Worm (Caenorhabditis elegans) whole organism, L2 larva: ENCODE results near the gene F32D8.15.

Source experiments
- C34F6.9 ChIP-seq: fragments of 150-350 bp; optimal IDR thresholded peaks from 2 replicates; lab custom pipeline; 2014; ENCODE audit warnings: missing biosample characterization, missing genetic modification characterization
- F13H6.1 ChIP-seq: sonication (generic microtip); optimal IDR thresholded peaks from 2 replicates; lab custom pipeline; 2016; ENCODE audit warnings: missing genetic modification characterization, missing compliant biosample characterization
- R02D3.7 ChIP-seq: fragments of 150-350 bp; optimal IDR thresholded peaks from 2 replicates; lab custom pipeline; 2014; ENCODE audit warnings: missing biosample characterization, missing genetic modification characterization
- Y55F3AM.14 ChIP-seq: fragments of 200-800 bp; sonication (Bioruptor generic); optimal IDR thresholded peaks from 2 replicates; lab custom pipeline; 2018; ENCODE audit warnings: mild to moderate bottlenecking, missing genetic modification characterization, missing compliant biosample characterization
- ZK546.5 ChIP-seq: sonication (generic microtip); optimal IDR thresholded peaks from 2 replicates; lab custom pipeline; 2017; ENCODE audit warnings: missing biosample characterization, missing genetic modification characterization
- alr-1 ChIP-seq: fragments of 150-350 bp; optimal IDR thresholded peaks from 2 replicates; lab custom pipeline; 2014; ENCODE audit warnings: missing biosample characterization, missing genetic modification characterization
- aly-2 ChIP-seq: fragments of 150-350 bp; optimal IDR thresholded peaks from 2 replicates; lab custom pipeline; 2014; ENCODE audit warnings: missing biosample characterization, missing genetic modification characterization
- ama-1 ChIP-seq: fragments of 150-350 bp; optimal IDR thresholded peaks from 2 replicates; lab custom pipeline; 2018; ENCODE audit warnings: inconsistent platforms
- blmp-1 ChIP-seq: sonication (generic microtip); optimal IDR thresholded peaks from 2 replicates; lab custom pipeline; 2017; ENCODE audit warnings: missing genetic modification characterization, mild to moderate bottlenecking, missing compliant biosample characterization, antibody characterized with exemption, moderate library complexity; ENCODE audit not compliant: insufficient read depth
- ceh-16 ChIP-seq: fragments of 150-350 bp; optimal IDR thresholded peaks from 2 replicates; lab custom pipeline; 2014; ENCODE audit warnings: missing biosample characterization, missing genetic modification characterization
- ceh-82 ChIP-seq: fragments of 150-350 bp; optimal IDR thresholded peaks from 2 replicates; lab custom pipeline; 2014; ENCODE audit warnings: missing biosample characterization, missing genetic modification characterization
- crh-2 ChIP-seq: sonication (generic microtip); optimal IDR thresholded peaks from 2 replicates; lab custom pipeline; 2017; ENCODE audit warnings: missing biosample characterization, missing genetic modification characterization
- dmd-4 ChIP-seq: sonication (generic microtip); optimal IDR thresholded peaks from 2 replicates; lab custom pipeline; 2017; ENCODE audit warnings: missing biosample characterization, missing genetic modification characterization
- egl-27 ChIP-seq: sonication (generic microtip); optimal IDR thresholded peaks from 3 replicates; lab custom pipeline; 2017; ENCODE audit warnings: missing biosample characterization, missing genetic modification reagents, missing genetic modification characterization
- elt-1 ChIP-seq: fragments of 150-350 bp; optimal IDR thresholded peaks from 2 replicates; lab custom pipeline; 2014; ENCODE audit warnings: missing biosample characterization, missing genetic modification characterization
- elt-3 ChIP-seq: sonication (generic microtip); optimal IDR thresholded peaks from 2 replicates; lab custom pipeline; 2017; ENCODE audit warnings: missing biosample characterization, missing genetic modification characterization
- fos-1 ChIP-seq: fragments of 150-350 bp; optimal IDR thresholded peaks from 2 replicates; lab custom pipeline; 2014; ENCODE audit warnings: missing biosample characterization, missing genetic modification characterization
- gmeb-1 ChIP-seq: fragments of 150-350 bp; optimal IDR thresholded peaks from 2 replicates; lab custom pipeline; 2014; ENCODE audit warnings: missing biosample characterization, missing genetic modification characterization
- lin-11 ChIP-seq: fragments of 150-350 bp; sonication (generic microtip); optimal IDR thresholded peaks from 2 replicates; lab custom pipeline; 2014; ENCODE audit warnings: missing biosample characterization, missing genetic modification characterization, inconsistent platforms, mixed read lengths
- lin-13 ChIP-seq: fragments of 150-350 bp; optimal IDR thresholded peaks from 2 replicates; lab custom pipeline; 2014; ENCODE audit warnings: missing biosample characterization, missing genetic modification reagents, missing genetic modification characterization
- lin-39 ChIP-seq: fragments of 150-350 bp; optimal IDR thresholded peaks from 2 replicates; lab custom pipeline; 2014; ENCODE audit warnings: missing biosample characterization, missing genetic modification reagents, missing genetic modification characterization
- lsy-2 ChIP-seq, 2 experiments: fragments of 150-350 bp in 1 of 2; sonication (generic microtip) in 1 of 2; optimal IDR thresholded peaks; 2 replicates each; lab custom pipeline; 2014 to 2017; ENCODE audit warnings: missing biosample characterization in 2 of 2, missing genetic modification characterization in 2 of 2
- mab-5 ChIP-seq: fragments of 150-350 bp; optimal IDR thresholded peaks from 2 replicates; lab custom pipeline; 2014; ENCODE audit warnings: missing biosample characterization, missing genetic modification characterization
- mbf-1 ChIP-seq: sonication (generic microtip); optimal IDR thresholded peaks from 2 replicates; lab custom pipeline; 2017; ENCODE audit warnings: missing biosample characterization, missing genetic modification characterization
- mdl-1 ChIP-seq, 2 experiments: fragments of 150-350 bp in 1 of 2; sonication (generic microtip) in 1 of 2; optimal IDR thresholded peaks; 2 replicates each; lab custom pipeline; 2017; ENCODE audit warnings: missing biosample characterization in 2 of 2, missing genetic modification characterization in 2 of 2
- nhr-11 ChIP-seq: fragments of 150-350 bp; optimal IDR thresholded peaks from 2 replicates; lab custom pipeline; 2014; ENCODE audit warnings: missing biosample characterization, missing genetic modification characterization
- nhr-12 ChIP-seq: fragments of 150-350 bp; optimal IDR thresholded peaks from 2 replicates; lab custom pipeline; 2014; ENCODE audit warnings: missing biosample characterization, missing genetic modification characterization
- nhr-129 ChIP-seq: fragments of 150-350 bp; optimal IDR thresholded peaks from 2 replicates; lab custom pipeline; 2014; ENCODE audit warnings: missing biosample characterization, missing genetic modification characterization
- nhr-21 ChIP-seq: fragments of 150-350 bp; optimal IDR thresholded peaks from 2 replicates; lab custom pipeline; 2014; ENCODE audit warnings: missing biosample characterization, missing genetic modification characterization
- nhr-23 ChIP-seq: fragments of 150-350 bp; optimal IDR thresholded peaks from 2 replicates; lab custom pipeline; 2014; ENCODE audit warnings: missing biosample characterization, missing genetic modification reagents, missing genetic modification characterization
- nhr-237 ChIP-seq: fragments of 150-350 bp; optimal IDR thresholded peaks from 2 replicates; lab custom pipeline; 2014; ENCODE audit warnings: missing biosample characterization, missing genetic modification characterization
- nhr-77 ChIP-seq: fragments of 150-350 bp; optimal IDR thresholded peaks from 2 replicates; lab custom pipeline; 2014; ENCODE audit warnings: missing biosample characterization, missing genetic modification characterization
- peb-1 ChIP-seq: fragments of 150-350 bp; optimal IDR thresholded peaks from 2 replicates; lab custom pipeline; 2014; ENCODE audit warnings: missing biosample characterization, missing genetic modification characterization
- sem-4 ChIP-seq: fragments of 150-350 bp; optimal IDR thresholded peaks from 2 replicates; lab custom pipeline; 2014; ENCODE audit warnings: missing biosample characterization, missing genetic modification reagents, missing genetic modification characterization
- skn-1 ChIP-seq: sonication (generic microtip); optimal IDR thresholded peaks from 2 replicates; lab custom pipeline; 2017; ENCODE audit warnings: missing biosample characterization, missing genetic modification characterization
- sma-3 ChIP-seq: sonication (generic microtip); optimal IDR thresholded peaks from 2 replicates; lab custom pipeline; 2016; ENCODE audit warnings: missing genetic modification reagents, missing genetic modification characterization, missing compliant biosample characterization
- sma-9 ChIP-seq, 2 experiments: fragments of 150-350 bp in 1 of 2; sonication (generic microtip) in 1 of 2; optimal IDR thresholded peaks; 2 replicates each; lab custom pipeline; 2014 to 2016; ENCODE audit warnings: missing genetic modification characterization in 2 of 2, mild to moderate bottlenecking in 1 of 2, missing biosample characterization in 1 of 2, missing compliant biosample characterization in 1 of 2, missing genetic modification reagents in 1 of 2, moderate library complexity in 1 of 2
- unc-39 ChIP-seq: fragments of 150-350 bp; optimal IDR thresholded peaks from 2 replicates; lab custom pipeline; 2014; ENCODE audit warnings: missing biosample characterization, missing genetic modification characterization
- unc-55 ChIP-seq: fragments of 150-350 bp; sonication (generic microtip); optimal IDR thresholded peaks from 3 replicates; lab custom pipeline; 2014; ENCODE audit warnings: missing biosample characterization, missing genetic modification reagents, missing genetic modification characterization
- unc-62 ChIP-seq: fragments of 150-350 bp; optimal IDR thresholded peaks from 2 replicates; lab custom pipeline; 2014; ENCODE audit warnings: missing biosample characterization, missing genetic modification reagents, missing genetic modification characterization
- zag-1 ChIP-seq: fragments of 150-350 bp; optimal IDR thresholded peaks from 2 replicates; lab custom pipeline; 2014; ENCODE audit warnings: missing biosample characterization, missing genetic modification characterization
- ztf-1 ChIP-seq: fragments of 200-800 bp; sonication (Bioruptor generic); conservative IDR thresholded peaks from 2 replicates; pipeline ENCODE4 v1.3.6; 2022; ENCODE audit warnings: missing genetic modification characterization, missing compliant biosample characterization
- ztf-4 ChIP-seq: fragments of 150-350 bp; optimal IDR thresholded peaks from 2 replicates; lab custom pipeline; 2014; ENCODE audit warnings: missing biosample characterization, missing genetic modification characterization

Gene F32D8.15

ce11 chrV:10903748-10904147, at the start of gene F32D8.15:
Gene F32D8.15 (plus strand): TSS chrV:10904048.
- TF ChIP-seq nhr-11 (no peak), gmeb-1 (no peak), crh-2 (tag; lab: Kevin White, UChicago) (no peak), ceh-16 (tag; lab: Kevin White, UChicago) (no peak), ztf-1 (GFP tag; lab: Robert Waterston, UW) (no peak), nhr-12 (no peak), elt-1 (tag; lab: Kevin White, UChicago) (no peak), mab-5 (no peak), zag-1 (tag; lab: Kevin White, UChicago) (no peak), fos-1 (tag; lab: Kevin White, UChicago) (no peak), ama-1 (lab: Kevin White, UChicago) (no peak), nhr-129 (tag; lab: Kevin White, UChicago) (no peak), unc-55 (GFP tag; lab: Kevin White, UChicago) (no peak), unc-39 (no peak), R02D3.7 (tag; lab: Kevin White, UChicago) (no peak), mbf-1 (tag; lab: Kevin White, UChicago) (no peak), sem-4 (tag; lab: Kevin White, UChicago) (no peak), aly-2 (no peak)

ce11 chrV:10854197-10854596, 49.7 kb upstream of the F32D8.15 start:
- TF ChIP-seq elt-1 (tag; lab: Kevin White, UChicago) (no peak), mab-5 (no peak), C34F6.9 (tag; lab: Kevin White, UChicago) (no peak), alr-1 (tag; lab: Kevin White, UChicago) (no peak), fos-1 (tag; lab: Kevin White, UChicago) (no peak)

DNA sequence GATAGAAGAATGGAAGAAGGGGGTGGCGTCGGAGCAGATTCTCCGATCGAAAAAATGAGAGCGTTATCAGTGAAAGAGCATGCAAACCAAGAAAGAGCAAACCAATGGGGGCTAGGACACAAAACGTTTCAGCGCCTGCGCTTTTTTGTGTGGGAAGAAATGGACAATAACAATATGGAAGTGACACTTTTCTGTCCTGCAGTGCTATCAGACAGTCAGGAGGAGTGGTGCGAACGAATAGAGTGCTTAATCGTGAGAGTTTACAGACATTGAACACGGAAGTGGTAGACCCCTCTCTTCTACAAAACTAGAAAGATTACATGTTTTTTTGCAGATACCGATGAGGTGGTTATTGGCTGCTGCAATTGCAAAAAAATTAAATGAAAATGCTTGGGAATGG, 48.5 kb upstream of the F32D8.15 start:
- TF ChIP-seq elt-3 (tag; lab: Kevin White, UChicago) (no peak), mdl-1 (tag; optimal IDR thresholded peaks at IDR 0.05; lab: Kevin White, UChicago) (no peak), crh-2 (tag; lab: Kevin White, UChicago) (peak; percentile 21), nhr-23 (no peak), skn-1 (tag; lab: Kevin White, UChicago) (no peak), ceh-16 (tag; lab: Kevin White, UChicago) (no peak), sem-4 (tag; lab: Kevin White, UChicago) (no peak), sma-9 (GFP tag; optimal IDR thresholded peaks at IDR 0.05; lab: Kevin White, UChicago) (peak; percentile 80), sma-9 (tag; optimal IDR thresholded peaks at IDR 0.05; lab: Kevin White, UChicago) (no peak), blmp-1 (no peak), alr-1 (tag; lab: Kevin White, UChicago) (no peak), gmeb-1 (no peak), nhr-12 (no peak), nhr-129 (tag; lab: Kevin White, UChicago) (peak; percentile 15), aly-2 (no peak), dmd-4 (tag; lab: Kevin White, UChicago) (no peak), fos-1 (tag; lab: Kevin White, UChicago) (peak; percentile 78), nhr-77 (no peak)

ce11 chrV:10856901-10857637, 46.8 kb upstream of the F32D8.15 start:
- TF ChIP-seq lin-13 (GFP tag; lab: Kevin White, UChicago) (no peak), nhr-21 (tag; lab: Kevin White, UChicago) (no peak), ZK546.5 (tag; lab: Kevin White, UChicago) (no peak), ztf-4 (tag; lab: Kevin White, UChicago) (no peak), peb-1 (tag; lab: Kevin White, UChicago) (no peak), nhr-23 (no peak), F13H6.1 (tag; lab: Kevin White, UChicago) (peak; percentile 52), nhr-237 (no peak), lin-39 (tag; lab: Kevin White, UChicago) (no peak), aly-2 (no peak), blmp-1 (peak; percentile 15), ceh-16 (tag; lab: Kevin White, UChicago) (no peak), R02D3.7 (tag; lab: Kevin White, UChicago) (no peak), nhr-12 (no peak), egl-27 (tag; lab: Kevin White, UChicago) (peak; percentile 4), Y55F3AM.14 (GFP tag; lab: Kevin White, UChicago) (peak; percentile 82), elt-1 (tag; lab: Kevin White, UChicago) (no peak), mab-5 (no peak), dmd-4 (tag; lab: Kevin White, UChicago) (no peak), mbf-1 (tag; lab: Kevin White, UChicago) (no peak), sma-3 (GFP tag; lab: Kevin White, UChicago) (peak; percentile 16), nhr-129 (tag; lab: Kevin White, UChicago) (peak; percentile 78), lsy-2 (tag; optimal IDR thresholded peaks at IDR 0.05; lab: Kevin White, UChicago) (peak in 1 of 2 experiments; percentile 21), nhr-11 (no peak), unc-62 (GFP tag; lab: Kevin White, UChicago) (no peak), lin-11 (no peak), ama-1 (lab: Kevin White, UChicago) (no peak), ceh-82 (tag; lab: Kevin White, UChicago) (no peak), sma-9 (GFP tag; optimal IDR thresholded peaks at IDR 0.05; lab: Kevin White, UChicago) (peak; percentile 8), sma-9 (tag; optimal IDR thresholded peaks at IDR 0.05; lab: Kevin White, UChicago) (no peak), mdl-1 (tag; optimal IDR thresholded peaks at IDR 0.05; lab: Kevin White, UChicago) (no peak), alr-1 (tag; lab: Kevin White, UChicago) (no peak), unc-39 (no peak), sem-4 (tag; lab: Kevin White, UChicago) (no peak)
